Worm (Caenorhabditis elegans) whole organism, L4/young adult: ENCODE measurements around the gene cut-1.

ENCODE experiments used
- W03F9.2 ChIP-seq: fragments of 150-350 bp; optimal IDR thresholded peaks from 2 replicates; lab custom pipeline; 2014; ENCODE audit warnings: missing biosample characterization, missing genetic modification characterization
- dao-5 ChIP-seq: sonication (generic microtip); optimal IDR thresholded peaks from 2 replicates; lab custom pipeline; 2016; ENCODE audit warnings: missing genotype, missing genetic modification characterization, moderate library complexity, missing compliant biosample characterization
- him-1 ChIP-seq: sonication (generic microtip); optimal IDR thresholded peaks from 2 replicates; lab custom pipeline; 2016; ENCODE audit warnings: missing genotype, missing genetic modification reagents, missing genetic modification characterization, missing compliant biosample characterization

- TF ChIP-seq him-1 (tag; lab: Kevin White, UChicago) = peak; percentile 28
- peak; percentile 60 for TF ChIP-seq W03F9.2 (tag; lab: Kevin White, UChicago)
- no peak for TF ChIP-seq dao-5 (tag; lab: Kevin White, UChicago)
These were observed 44.9 kb upstream of the cut-1 start for ce11 chrII:11224045-11224481.
